Worm (Caenorhabditis elegans) whole organism, L3 larva: ENCODE data around the gene scav-3.
A peak's percentile ranks its signal among the peaks of the same experiment; 100 is the strongest.

ENCODE experiments used
- ceh-28 ChIP-seq: fragments of 150-350 bp; optimal IDR thresholded peaks from 2 replicates; lab custom pipeline; 2014; ENCODE audit warnings: missing biosample characterization, missing genetic modification reagents, missing genetic modification characterization
- fkh-10 ChIP-seq: sonication (generic microtip); optimal IDR thresholded peaks from 2 replicates; lab custom pipeline; 2017; ENCODE audit warnings: missing biosample characterization, missing genetic modification reagents, missing genetic modification characterization
- lin-39 ChIP-seq: fragments of 150-350 bp; optimal IDR thresholded peaks from 2 replicates; lab custom pipeline; 2018; ENCODE audit warnings: missing biosample characterization, missing genetic modification reagents, missing genetic modification characterization
- nhr-25 ChIP-seq: sonication (generic microtip); optimal IDR thresholded peaks from 2 replicates; lab custom pipeline; 2017; ENCODE audit warnings: missing biosample characterization, missing genetic modification characterization

Gene scav-3

DNA sequence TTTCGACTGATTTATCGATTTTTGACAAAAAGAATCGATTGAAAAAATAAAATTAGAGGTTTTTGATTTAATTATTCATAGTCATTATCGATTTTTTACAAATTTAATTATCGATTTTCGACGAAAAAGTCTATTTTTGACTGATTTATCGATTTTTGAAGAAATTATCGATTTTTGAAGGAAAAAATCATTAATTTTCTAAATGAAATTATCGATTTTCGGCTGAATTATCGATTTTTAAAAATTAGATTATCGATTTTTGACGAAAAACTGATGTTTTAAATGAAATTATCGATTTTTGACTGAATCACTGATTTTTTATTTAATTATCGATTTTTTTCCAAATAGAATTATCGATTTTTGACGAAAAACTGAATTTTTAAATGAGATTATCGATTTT lies 45.6 kb downstream of the scav-3 start:
- TF ChIP-seq fkh-10 (no peak), ceh-28 (peak; percentile 97), lin-39 (tag; lab: Kevin White, UChicago) (no peak)

DNA sequence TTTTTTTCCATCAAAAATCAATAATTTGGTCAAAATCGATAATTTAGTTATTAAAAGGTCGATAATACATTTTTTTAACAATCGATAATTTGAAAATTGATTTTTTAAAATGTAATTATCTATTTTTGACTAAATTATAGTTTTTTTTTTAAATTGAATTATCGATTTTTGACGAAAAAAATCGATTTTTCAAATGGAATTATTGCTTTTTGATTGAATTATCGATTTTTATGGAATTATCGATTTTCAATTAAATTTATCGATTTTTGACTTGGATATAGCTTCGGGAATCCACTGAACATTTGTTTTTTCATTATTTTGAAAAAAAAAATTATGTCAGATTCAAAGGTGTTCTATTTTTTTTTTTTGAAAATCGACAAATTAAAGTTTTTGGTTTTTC lies 46.3 kb downstream of the scav-3 start:
- TF ChIP-seq ceh-28, result peak; percentile 93
- TF ChIP-seq nhr-25, result no peak
